ENCODE assay signal across 3 fruit fly cellular contexts in genomic region chrX:10113910-10114790, dm6.
TF ChIP-seq lines count a peak whose summit lies in the region.

No protein-coding gene starts in this region.

TF ChIP-seq in whole organism, embryonic, 481 proteins besides CTCF, POLR2A, EP300 and RAD21 (continued from another document and continues in another):
- TF ChIP-seq CG7963 (GFP tag; IDR thresholded peaks at IDR 0.05; lab: Robert Waterston, UW; ENCODE audit: partially characterized antibody) (no peak), CG10979 (tag; optimal IDR thresholded peaks at IDR 0.05; lab: Kevin White, UChicago) (peak; percentile 63), CG8281 (tag; optimal IDR thresholded peaks at IDR 0.05; lab: Kevin White, UChicago) (no peak), Bgb (GFP tag; IDR thresholded peaks at IDR 0.05; lab: Robert Waterston, UW; ENCODE audit: partially characterized antibody) (no peak), cwo (GFP tag; optimal IDR thresholded peaks at IDR 0.05; lab: Kevin White, UChicago) (no peak), CG16813 (GFP tag; IDR thresholded peaks at IDR 0.05; lab: Robert Waterston, UW; ENCODE audit: partially characterized antibody) (no peak), D (optimal IDR thresholded peaks at IDR 0.05; lab: Kevin White, UChicago) (no peak), D (GFP tag; optimal IDR thresholded peaks at IDR 0.05; lab: Kevin White, UChicago) (peak; percentile 71), her (GFP tag; optimal IDR thresholded peaks at IDR 0.05; lab: Kevin White, UChicago) (no peak), Awh (GFP tag; IDR thresholded peaks at IDR 0.05; lab: Robert Waterston, UW) (no peak), cas (GFP tag; IDR thresholded peaks at IDR 0.05; lab: Robert Waterston, UW) (no peak), CG8924 (tag; optimal IDR thresholded peaks at IDR 0.05; lab: Kevin White, UChicago) (no peak), Trl (optimal IDR thresholded peaks at IDR 0.05; lab: Kevin White, UChicago) (no peak), Trl (GFP tag; optimal IDR thresholded peaks at IDR 0.05; lab: Kevin White, UChicago) (no peak), ttk (GFP tag; IDR thresholded peaks at IDR 0.05; lab: Robert Waterston, UW) (no peak), CG1529 (GFP tag; optimal IDR thresholded peaks at IDR 0.05; lab: Kevin White, UChicago) (peak; percentile 11), CG4820 (GFP tag; optimal IDR thresholded peaks at IDR 0.05; lab: Kevin White, UChicago) (peak; percentile 15), Pdp1 (GFP tag; optimal IDR thresholded peaks at IDR 0.05; lab: Kevin White, UChicago) (peak in 1 of 2 experiments; percentile 4), Drgx (GFP tag; IDR thresholded peaks at IDR 0.05; lab: Robert Waterston, UW) (peak; percentile 32), CG7839 (tag; optimal IDR thresholded peaks at IDR 0.05; lab: Kevin White, UChicago) (peak; percentile 4), Hr51 (GFP tag; optimal IDR thresholded peaks at IDR 0.05; lab: Kevin White, UChicago) (no peak), CG4360 (GFP tag; IDR thresholded peaks at IDR 0.05; lab: Robert Waterston, UW) (peak; percentile 54), CG31441 (GFP tag; IDR thresholded peaks at IDR 0.05; lab: Robert Waterston, UW) (peak; percentile 40; the same call in 1 of the 2 replicates), CG7556 (GFP tag; optimal IDR thresholded peaks at IDR 0.05; lab: Kevin White, UChicago) (peak; percentile 13), row (GFP tag; IDR thresholded peaks at IDR 0.05; lab: Robert Waterston, UW) (0 out of 3 replicates have a peak, but pooled peaks have one; percentile 9), CG14441 (GFP tag; IDR thresholded peaks at IDR 0.05; lab: Robert Waterston, UW) (no peak), disco-r (GFP tag; optimal IDR thresholded peaks at IDR 0.05; lab: Kevin White, UChicago) (no peak), Oli (tag; optimal IDR thresholded peaks at IDR 0.05; lab: Kevin White, UChicago) (peak; percentile 38), grau (tag; optimal IDR thresholded peaks at IDR 0.05; lab: Kevin White, UChicago) (peak; percentile 11), dmrt99B (tag; optimal IDR thresholded peaks at IDR 0.05; lab: Kevin White, UChicago) (peak; percentile 38), CG17359 (tag; optimal IDR thresholded peaks at IDR 0.05; lab: Kevin White, UChicago) (peak; percentile 14), CG2875 (GFP tag; optimal IDR thresholded peaks at IDR 0.05; lab: Kevin White, UChicago) (peak; percentile 12), CG17361 (GFP tag; IDR thresholded peaks at IDR 0.05; lab: Robert Waterston, UW) (peak; percentile 41; the same call in 1 of the 3 replicates), phol (tag; optimal IDR thresholded peaks at IDR 0.05; lab: Kevin White, UChicago) (peak; percentile 49), Six4 (GFP tag; optimal IDR thresholded peaks at IDR 0.05; lab: Kevin White, UChicago) (no peak), cato (GFP tag; optimal IDR thresholded peaks at IDR 0.05; lab: Kevin White, UChicago; ENCODE audit: borderline replicate concordance) (no peak), nmo (GFP tag; optimal IDR thresholded peaks at IDR 0.05; lab: Kevin White, UChicago) (peak; percentile 47), Blimp-1 (GFP tag; optimal IDR thresholded peaks at IDR 0.05; lab: Kevin White, UChicago) (peak; percentile 54), fd96Cb (tag; optimal IDR thresholded peaks at IDR 0.05; lab: Kevin White, UChicago) (peak; percentile 29), CG15601 (tag; optimal IDR thresholded peaks at IDR 0.05; lab: Kevin White, UChicago) (peak; percentile 6), D19A (tag; optimal IDR thresholded peaks at IDR 0.05; lab: Kevin White, UChicago) (peak; percentile 35), CG2712 (tag; optimal IDR thresholded peaks at IDR 0.05; lab: Kevin White, UChicago) (peak; percentile 51), trem (tag; optimal IDR thresholded peaks at IDR 0.05; lab: Kevin White, UChicago) (peak; percentile 11), eve (GFP tag; optimal IDR thresholded peaks at IDR 0.05; lab: Kevin White, UChicago) (peak in 1 of 2 experiments; percentile 65)

TF ChIP-seq in whole organism, prepupa, 60 proteins besides CTCF, POLR2A, EP300 and RAD21 (continued from another document):
- TF ChIP-seq pdm3 (GFP tag; optimal IDR thresholded peaks at IDR 0.05; lab: Kevin White, UChicago) (peak; percentile 77), Blimp-1 (GFP tag; optimal IDR thresholded peaks at IDR 0.05; lab: Kevin White, UChicago) (peak; percentile 52), CG31627 (GFP tag; optimal IDR thresholded peaks at IDR 0.05; lab: Kevin White, UChicago) (peak; percentile 85), CG10669 (GFP tag; optimal IDR thresholded peaks at IDR 0.05; lab: Kevin White, UChicago) (peak; percentile 55), Ets21C (GFP tag; optimal IDR thresholded peaks at IDR 0.05; lab: Kevin White, UChicago) (peak; percentile 83), lz (GFP tag; optimal IDR thresholded peaks at IDR 0.05; lab: Kevin White, UChicago) (peak; percentile 89), Sox14 (GFP tag; optimal IDR thresholded peaks at IDR 0.05; lab: Kevin White, UChicago) (peak; percentile 82), Smox (GFP tag; optimal IDR thresholded peaks at IDR 0.05; lab: Kevin White, UChicago) (peak; percentile 85), Hr39 (GFP tag; optimal IDR thresholded peaks at IDR 0.05; lab: Kevin White, UChicago) (peak; percentile 86), Eip78C (GFP tag; lab: Kevin White, UChicago) (peak; percentile 96), ss (GFP tag; optimal IDR thresholded peaks at IDR 0.05; lab: Kevin White, UChicago) (peak; percentile 21 to 30), achi (GFP tag; optimal IDR thresholded peaks at IDR 0.05; lab: Kevin White, UChicago) (peak; percentile 76), vri (GFP tag; optimal IDR thresholded peaks at IDR 0.05; lab: Kevin White, UChicago) (peak; percentile 70), salr (GFP tag; optimal IDR thresholded peaks at IDR 0.05; lab: Kevin White, UChicago) (peak; percentile 30 to 62), CG8319 (GFP tag; optimal IDR thresholded peaks at IDR 0.05; lab: Kevin White, UChicago) (peak; percentile 37), CG6792 (GFP tag; optimal IDR thresholded peaks at IDR 0.05; lab: Kevin White, UChicago) (peak; percentile 83), spab (GFP tag; optimal IDR thresholded peaks at IDR 0.05; lab: Kevin White, UChicago) (peak; percentile 22), CG15336 (GFP tag; IDR thresholded peaks at IDR 0.05; lab: Robert Waterston, UW) (peak; percentile 73), CG1621 (tag; optimal IDR thresholded peaks at IDR 0.05; lab: Kevin White, UChicago) (peak; percentile 25), CG6854 (GFP tag; optimal IDR thresholded peaks at IDR 0.05; lab: Kevin White, UChicago) (peak; percentile 44), CG4318 (GFP tag; optimal IDR thresholded peaks at IDR 0.05; lab: Kevin White, UChicago) (peak; percentile 74), acj6 (GFP tag; optimal IDR thresholded peaks at IDR 0.05; lab: Kevin White, UChicago) (peak; percentile 74), Lpt (GFP tag; optimal IDR thresholded peaks at IDR 0.05; lab: Kevin White, UChicago) (peak; percentile 69), fkh (GFP tag; optimal IDR thresholded peaks at IDR 0.05; lab: Kevin White, UChicago) (no peak), eg (GFP tag; IDR thresholded peaks at IDR 0.05; lab: Robert Waterston, UW) (peak; percentile 71), Sox102F (GFP tag; optimal IDR thresholded peaks at IDR 0.05; lab: Kevin White, UChicago) (peak; percentile 85), esn (GFP tag; optimal IDR thresholded peaks at IDR 0.05; lab: Kevin White, UChicago) (peak; percentile 90), fd85E (GFP tag; optimal IDR thresholded peaks at IDR 0.05; lab: Kevin White, UChicago) (no peak), CG7368 (GFP tag; optimal IDR thresholded peaks at IDR 0.05; lab: Kevin White, UChicago) (peak; percentile 57), Gug (GFP tag; IDR thresholded peaks at IDR 0.05; lab: Robert Waterston, UW) (peak; percentile 19; the same call in 1 of the 2 replicates), CG11902 (GFP tag; optimal IDR thresholded peaks at IDR 0.05; lab: Kevin White, UChicago) (peak; percentile 54), svp (GFP tag; lab: Kevin White, UChicago) (peak; percentile 95), Sox15 (GFP tag; optimal IDR thresholded peaks at IDR 0.05; lab: Kevin White, UChicago) (peak; percentile 56), cyc (GFP tag; optimal IDR thresholded peaks at IDR 0.05; lab: Kevin White, UChicago) (peak; percentile 81), Hr38 (GFP tag; optimal IDR thresholded peaks at IDR 0.05; lab: Kevin White, UChicago) (no peak), OdsH (GFP tag; optimal IDR thresholded peaks at IDR 0.05; lab: Kevin White, UChicago) (peak; percentile 78), Hr4 (GFP tag; optimal IDR thresholded peaks at IDR 0.05; lab: Kevin White, UChicago) (peak; percentile 76), dsx (GFP tag; optimal IDR thresholded peaks at IDR 0.05; lab: Kevin White, UChicago; ENCODE audit: poor library complexity, severe bottlenecking) (no peak)
TF ChIP-seq in whole organism, prepupa: peak in this region for 55.

TF ChIP-seq in whole organism, wandering third instar larva, 38 proteins besides CTCF, POLR2A, EP300 and RAD21 (continued from another document):
- TF ChIP-seq usp (GFP tag; optimal IDR thresholded peaks at IDR 0.05; lab: Kevin White, UChicago) (no peak), Vsx2 (GFP tag; optimal IDR thresholded peaks at IDR 0.05; lab: Kevin White, UChicago; ENCODE audit: partially characterized antibody) (no peak), dsf (GFP tag; optimal IDR thresholded peaks at IDR 0.05; lab: Kevin White, UChicago; ENCODE audit: borderline replicate concordance) (no peak), CG9705 (GFP tag; optimal IDR thresholded peaks at IDR 0.05; lab: Kevin White, UChicago) (no peak), ey (GFP tag; optimal IDR thresholded peaks at IDR 0.05; lab: Kevin White, UChicago) (peak; percentile 77), Dfd (GFP tag; optimal IDR thresholded peaks at IDR 0.05; lab: Kevin White, UChicago) (peak; percentile 54), N (GFP tag; optimal IDR thresholded peaks at IDR 0.05; lab: Kevin White, UChicago) (no peak), GATAd (GFP tag; optimal IDR thresholded peaks at IDR 0.05; lab: Kevin White, UChicago) (no peak), CG32264 (GFP tag; optimal IDR thresholded peaks at IDR 0.05; lab: Kevin White, UChicago) (peak; percentile 57)
